Worm (Caenorhabditis elegans): Measurements from ENCODE around the gene flp-18.

flp-18 gene

ce11 chrX:2971542-2971988, 46.8 kb downstream of the flp-18 start:
- TF ChIP-seq lsy-2 (tag; optimal IDR thresholded peaks at IDR 0.05) = no peak
- TF ChIP-seq bed-3 (GFP tag; optimal IDR thresholded peaks at IDR 0.05) = no peak
- TF ChIP-seq elt-1 (tag; optimal IDR thresholded peaks at IDR 0.05; ENCODE audit: borderline replicate concordance, insufficient read depth) = no peak
- TF ChIP-seq drap-1 (GFP tag; optimal IDR thresholded peaks at IDR 0.05) = no peak
- TF ChIP-seq sptf-1 (tag; optimal IDR thresholded peaks at IDR 0.05) = no peak
- TF ChIP-seq mab-5 (tag; optimal IDR thresholded peaks at IDR 0.05) = no peak
- TF ChIP-seq nhr-2 (tag; optimal IDR thresholded peaks at IDR 0.05) = no peak
- no peak for TF ChIP-seq snpc-4 (tag; optimal IDR thresholded peaks at IDR 0.05)
- no peak for TF ChIP-seq flh-1 (GFP tag; optimal IDR thresholded peaks at IDR 0.05)
- no peak for TF ChIP-seq lin-13 (tag; optimal IDR thresholded peaks at IDR 0.05)
- no peak for TF ChIP-seq mep-1 (tag; optimal IDR thresholded peaks at IDR 0.05)
- no peak for TF ChIP-seq cnd-1 (tag; optimal IDR thresholded peaks at IDR 0.05)
- TF ChIP-seq tbx-8 (GFP tag; optimal IDR thresholded peaks at IDR 0.05) = no peak
- no peak for TF ChIP-seq nhr-28 (tag; optimal IDR thresholded peaks at IDR 0.05)
- no peak for TF ChIP-seq ceh-83 (GFP tag; optimal IDR thresholded peaks at IDR 0.05)
- no peak for TF ChIP-seq hlh-1 (tag; optimal IDR thresholded peaks at IDR 0.05)
- no peak for TF ChIP-seq unc-39 (tag; optimal IDR thresholded peaks at IDR 0.05)
- TF ChIP-seq nhr-76 (tag; optimal IDR thresholded peaks at IDR 0.05) = no peak
- no peak for TF ChIP-seq unc-120 (tag; optimal IDR thresholded peaks at IDR 0.05; ENCODE audit: poor library complexity, severe bottlenecking)
- no peak for TF ChIP-seq mls-2 (tag; optimal IDR thresholded peaks at IDR 0.05)

- TF ChIP-seq tbx-8 (GFP tag; optimal IDR thresholded peaks at IDR 0.05) = no peak
- no peak for TF ChIP-seq ceh-83 (GFP tag; optimal IDR thresholded peaks at IDR 0.05)
- TF ChIP-seq zip-8 (tag; optimal IDR thresholded peaks at IDR 0.05) = no peak
- TF ChIP-seq ham-2 (GFP tag; optimal IDR thresholded peaks at IDR 0.05) = no peak
- TF ChIP-seq nhr-2 (tag; optimal IDR thresholded peaks at IDR 0.05) = no peak
- TF ChIP-seq blmp-1 (tag; optimal IDR thresholded peaks at IDR 0.05) = no peak
- TF ChIP-seq pha-4 (tag; optimal IDR thresholded peaks at IDR 0.05) = no peak
- TF ChIP-seq lsy-2 (tag; optimal IDR thresholded peaks at IDR 0.05) = no peak
- no peak for TF ChIP-seq ztf-11 (tag; optimal IDR thresholded peaks at IDR 0.05)
These were observed 47.5 kb downstream of the flp-18 start for ce11 chrX:2970804-2971395.

- TF ChIP-seq pha-4 (tag; optimal IDR thresholded peaks at IDR 0.05) = no peak
- no peak for TF ChIP-seq ceh-39 (tag; optimal IDR thresholded peaks at IDR 0.05)
- no peak for TF ChIP-seq tbx-8 (GFP tag; optimal IDR thresholded peaks at IDR 0.05)
- TF ChIP-seq unc-120 (tag; optimal IDR thresholded peaks at IDR 0.05; ENCODE audit: poor library complexity, severe bottlenecking) = no peak
- TF ChIP-seq blmp-1 (tag; optimal IDR thresholded peaks at IDR 0.05) = no peak
- no peak for TF ChIP-seq sem-2 (GFP tag; optimal IDR thresholded peaks at IDR 0.05)
- no peak for TF ChIP-seq ces-1 (GFP tag; optimal IDR thresholded peaks at IDR 0.05)
- TF ChIP-seq flh-1 (GFP tag; optimal IDR thresholded peaks at IDR 0.05) = no peak
- no peak for TF ChIP-seq ztf-11 (tag; optimal IDR thresholded peaks at IDR 0.05)
- TF ChIP-seq ceh-43 (GFP tag; optimal IDR thresholded peaks at IDR 0.05) = no peak
- TF ChIP-seq unc-62 (GFP tag; optimal IDR thresholded peaks at IDR 0.05) = no peak
- no peak for TF ChIP-seq snpc-4 (tag; optimal IDR thresholded peaks at IDR 0.05)
- TF ChIP-seq lin-13 (tag; optimal IDR thresholded peaks at IDR 0.05) = no peak
- TF ChIP-seq ceh-83 (GFP tag; optimal IDR thresholded peaks at IDR 0.05) = no peak
- TF ChIP-seq elt-3 (tag; optimal IDR thresholded peaks at IDR 0.05) = no peak
- no peak for TF ChIP-seq drap-1 (GFP tag; optimal IDR thresholded peaks at IDR 0.05)
These were observed 48.1 kb downstream of the flp-18 start for ce11 chrX:2970212-2970611.

ce11 chrX:2969447-2969989, 48.8 kb downstream of the flp-18 start:
- TF ChIP-seq lin-32 (GFP tag; optimal IDR thresholded peaks at IDR 0.05) (no peak), unc-62 (GFP tag; optimal IDR thresholded peaks at IDR 0.05) (no peak), nhr-76 (tag; optimal IDR thresholded peaks at IDR 0.05) (no peak), ceh-39 (tag; optimal IDR thresholded peaks at IDR 0.05) (no peak), blmp-1 (tag; optimal IDR thresholded peaks at IDR 0.05) (no peak), unc-39 (tag; optimal IDR thresholded peaks at IDR 0.05) (no peak), ham-2 (GFP tag; optimal IDR thresholded peaks at IDR 0.05) (no peak), hlh-1 (tag; optimal IDR thresholded peaks at IDR 0.05) (no peak), tbx-8 (GFP tag; optimal IDR thresholded peaks at IDR 0.05) (no peak), cnd-1 (tag; optimal IDR thresholded peaks at IDR 0.05) (no peak), mls-2 (tag; optimal IDR thresholded peaks at IDR 0.05) (no peak), bed-3 (GFP tag; optimal IDR thresholded peaks at IDR 0.05) (no peak), ceh-43 (GFP tag; optimal IDR thresholded peaks at IDR 0.05) (no peak), nhr-28 (tag; optimal IDR thresholded peaks at IDR 0.05) (no peak), nhr-2 (tag; optimal IDR thresholded peaks at IDR 0.05) (no peak), ces-1 (GFP tag; optimal IDR thresholded peaks at IDR 0.05) (no peak), flh-1 (GFP tag; optimal IDR thresholded peaks at IDR 0.05) (no peak), lsy-2 (tag; optimal IDR thresholded peaks at IDR 0.05) (no peak), nhr-12 (tag; optimal IDR thresholded peaks at IDR 0.05) (no peak), nhr-237 (tag; optimal IDR thresholded peaks at IDR 0.05) (no peak)
